Fruit fly (Drosophila melanogaster) Kc167 (cell line): ENCODE measurements around the gene TfIIA-L.

Source experiments
- Myc ChIP-seq: fragments of >200 bp; optimal IDR thresholded peaks from 2 replicates; lab custom pipeline; 2017; ENCODE audit warnings: missing external identifiers
- Sin3A ChIP-seq: fragments of >200 bp; optimal IDR thresholded peaks from 2 replicates; lab custom pipeline; 2018; ENCODE audit warnings: missing external identifiers
- h ChIP-seq: fragments of >200 bp; optimal IDR thresholded peaks from 3 replicates; lab custom pipeline; 2018; ENCODE audit warnings: missing external identifiers
- insv ChIP-seq: fragments of >200 bp; optimal IDR thresholded peaks from 3 replicates; lab custom pipeline; 2018; ENCODE audit warnings: missing external identifiers
- psq ChIP-seq: fragments of >200 bp; optimal IDR thresholded peaks from 2 replicates; lab custom pipeline; 2017; ENCODE audit warnings: missing external identifiers
- ttk ChIP-seq: sonication (Bioruptor generic); optimal IDR thresholded peaks from 2 replicates; lab custom pipeline; 2017; ENCODE audit warnings: missing external identifiers

Gene TfIIA-L

dm6 chr3R:27240967-27241366 lies 9.9 kb upstream of the TfIIA-L start, which contains the start of gene CG17991:
Gene CG17991 (plus strand): TSS chr3R:27241267.
- TF ChIP-seq ttk (lab: Kevin White, UChicago): no peak
- TF ChIP-seq Myc: no peak
- TF ChIP-seq Sin3A (lab: Kevin White, UChicago): no peak
- no peak for TF ChIP-seq insv (lab: Kevin White, UChicago)
- TF ChIP-seq h (lab: Kevin White, UChicago): no peak
- no peak for TF ChIP-seq psq (lab: Kevin White, UChicago)

- TF ChIP-seq psq (lab: Kevin White, UChicago) (no peak), Myc (no peak), insv (lab: Kevin White, UChicago) (no peak), ttk (lab: Kevin White, UChicago) (no peak), Sin3A (lab: Kevin White, UChicago) (no peak), h (lab: Kevin White, UChicago) (no peak)
Measured at dm6 chr3R:27244412-27244741, 6.5 kb upstream of the TfIIA-L start.

- TF ChIP-seq insv (lab: Kevin White, UChicago): no peak
- no peak for TF ChIP-seq Sin3A (lab: Kevin White, UChicago)
- no peak for TF ChIP-seq h (lab: Kevin White, UChicago)
- TF ChIP-seq Myc: no peak
- TF ChIP-seq ttk (lab: Kevin White, UChicago): no peak
- TF ChIP-seq psq (lab: Kevin White, UChicago): no peak
Measured at dm6 chr3R:27244742-27245400, 6.0 kb upstream of the TfIIA-L start, which contains the start of gene CG18766. Gene CG18766 (minus strand): TSS chr3R:27245249.

- TF ChIP-seq Sin3A (lab: Kevin White, UChicago) (no peak), h (lab: Kevin White, UChicago) (no peak), ttk (lab: Kevin White, UChicago) (no peak), psq (lab: Kevin White, UChicago) (no peak), Myc (no peak), insv (lab: Kevin White, UChicago) (no peak)
Measured at dm6 chr3R:27245401-27245757, 5.5 kb upstream of the TfIIA-L start.

dm6 chr3R:27246264-27246663 lies 4.6 kb upstream of the TfIIA-L start:
- TF ChIP-seq ttk (lab: Kevin White, UChicago): no peak
- TF ChIP-seq insv (lab: Kevin White, UChicago): no peak
- no peak for TF ChIP-seq Myc
- TF ChIP-seq h (lab: Kevin White, UChicago): no peak
- no peak for TF ChIP-seq Sin3A (lab: Kevin White, UChicago)

dm6 chr3R:27247892-27248291 lies 3.0 kb upstream of the TfIIA-L start, which contains the start of gene CG5984:
Gene CG5984 (minus strand): TSS chr3R:27247992.
- TF ChIP-seq insv (lab: Kevin White, UChicago): no peak

- TF ChIP-seq Sin3A (lab: Kevin White, UChicago) (no peak), h (lab: Kevin White, UChicago) (no peak), psq (lab: Kevin White, UChicago) (no peak), insv (lab: Kevin White, UChicago) (no peak), Myc (no peak), ttk (lab: Kevin White, UChicago) (no peak)
Measured at dm6 chr3R:27253136-27253920, 2.4 kb downstream of the TfIIA-L start, which contains the start of gene pll. Gene pll (minus strand): TSS chr3R:27253182.

dm6 chr3R:27253921-27254376 lies 3.0 kb downstream of the TfIIA-L start:
- TF ChIP-seq insv (lab: Kevin White, UChicago) (no peak), Myc (no peak), Sin3A (lab: Kevin White, UChicago) (no peak), h (lab: Kevin White, UChicago) (no peak), ttk (lab: Kevin White, UChicago) (no peak), psq (lab: Kevin White, UChicago) (no peak)

- TF ChIP-seq Myc: no peak
Measured at dm6 chr3R:27263434-27264215, 12.7 kb downstream of the TfIIA-L start, which contains the start of gene woc. Gene woc (minus strand): TSS chr3R:27264055.

- TF ChIP-seq insv (lab: Kevin White, UChicago) (no peak), psq (lab: Kevin White, UChicago) (no peak), ttk (lab: Kevin White, UChicago) (no peak), Sin3A (lab: Kevin White, UChicago) (no peak), Myc (no peak), h (lab: Kevin White, UChicago) (no peak)
Measured at dm6 chr3R:27265330-27265729, 14.4 kb downstream of the TfIIA-L start, which contains the start of the genes CG14262 and CG14260. Gene CG14262 (minus strand): TSS chr3R:27265430. Gene CG14260 (plus strand): TSS chr3R:27265457.
